Worm (Caenorhabditis elegans) whole organism, late embryonic: ENCODE data around the gene W09C2.7.

ENCODE experiments used
- C08G9.2 ChIP-seq: sonication (generic microtip); optimal IDR thresholded peaks from 2 replicates; lab custom pipeline; 2016; ENCODE audit warnings: mild to moderate bottlenecking, missing genetic modification characterization, moderate library complexity, missing compliant biosample characterization
- C38D4.7 ChIP-seq: fragments of 200-800 bp; sonication (Bioruptor generic); optimal IDR thresholded peaks from 2 replicates; lab custom pipeline; 2018; ENCODE audit warnings: mild to moderate bottlenecking, missing genetic modification characterization, moderate library complexity, missing compliant biosample characterization
- F13H6.1 ChIP-seq: sonication (generic microtip); optimal IDR thresholded peaks from 2 replicates; lab custom pipeline; 2016; ENCODE audit warnings: missing genetic modification characterization, missing compliant biosample characterization
- K02D7.2 ChIP-seq: sonication (generic microtip); optimal IDR thresholded peaks from 2 replicates; lab custom pipeline; 2017; ENCODE audit warnings: mild to moderate bottlenecking, missing genetic modification characterization, missing compliant biosample characterization
- T23F11.4 ChIP-seq: fragments of 200-800 bp; sonication (Bioruptor generic); optimal IDR thresholded peaks from 2 replicates; lab custom pipeline; 2018; ENCODE audit warnings: mild to moderate bottlenecking, missing genetic modification characterization, missing compliant biosample characterization
- ahr-1 ChIP-seq: sonication (generic microtip); optimal IDR thresholded peaks from 2 replicates; lab custom pipeline; 2016; ENCODE audit warnings: missing genetic modification characterization, missing compliant biosample characterization
- ama-1 ChIP-seq: fragments of 150-350 bp; optimal IDR thresholded peaks from 2 replicates; lab custom pipeline; 2014
- ceh-14 ChIP-seq: sonication (generic microtip); optimal IDR thresholded peaks from 2 replicates; lab custom pipeline; 2016; ENCODE audit warnings: missing genotype, missing genetic modification characterization, missing compliant biosample characterization
- ceh-18 ChIP-seq: sonication (generic microtip); optimal IDR thresholded peaks from 2 replicates; lab custom pipeline; 2016; ENCODE audit warnings: missing genetic modification characterization, missing compliant biosample characterization
- ceh-19 ChIP-seq: fragments of 200-800 bp; sonication (Bioruptor generic); optimal IDR thresholded peaks from 2 replicates; lab custom pipeline; 2018; ENCODE audit warnings: mild to moderate bottlenecking, missing genetic modification characterization, missing compliant biosample characterization
- ceh-22 ChIP-seq: sonication (generic microtip); optimal IDR thresholded peaks from 2 replicates; lab custom pipeline; 2017; ENCODE audit warnings: missing biosample characterization, missing genetic modification characterization
- ceh-24 ChIP-seq: sonication (generic microtip); optimal IDR thresholded peaks from 2 replicates; lab custom pipeline; 2016; ENCODE audit warnings: mild to moderate bottlenecking, missing genetic modification characterization, missing compliant biosample characterization
- ceh-30 ChIP-seq: fragments of 150-350 bp; optimal IDR thresholded peaks from 2 replicates; lab custom pipeline; 2014; ENCODE audit warnings: missing biosample characterization, missing genetic modification characterization
- dve-1 ChIP-seq: sonication (generic microtip); optimal IDR thresholded peaks from 2 replicates; lab custom pipeline; 2017; ENCODE audit warnings: antibody characterized with exemption, mild to moderate bottlenecking, missing genetic modification characterization, missing compliant biosample characterization
- ets-4 ChIP-seq: sonication (generic microtip); optimal IDR thresholded peaks from 2 replicates; lab custom pipeline; 2016; ENCODE audit warnings: missing genetic modification characterization, missing compliant biosample characterization
- fax-1 ChIP-seq: sonication (generic microtip); optimal IDR thresholded peaks from 2 replicates; lab custom pipeline; 2016; ENCODE audit warnings: missing genotype, missing genetic modification characterization, missing compliant biosample characterization
- fkh-6 ChIP-seq: sonication (generic microtip); optimal IDR thresholded peaks from 2 replicates; lab custom pipeline; 2016; ENCODE audit warnings: missing genetic modification characterization, missing compliant biosample characterization
- gmeb-2 ChIP-seq: sonication (generic microtip); optimal IDR thresholded peaks from 2 replicates; lab custom pipeline; 2016; ENCODE audit warnings: missing genetic modification characterization, inconsistent platforms, missing compliant biosample characterization
- hlh-13 ChIP-seq: fragments of 200-800 bp; sonication (Bioruptor generic); optimal IDR thresholded peaks from 2 replicates; lab custom pipeline; 2018; ENCODE audit warnings: mild to moderate bottlenecking, missing genetic modification characterization, missing compliant biosample characterization
- hlh-15 ChIP-seq: sonication (generic microtip); optimal IDR thresholded peaks from 2 replicates; lab custom pipeline; 2016; ENCODE audit warnings: missing genetic modification characterization, missing compliant biosample characterization
- hlh-30 ChIP-seq: sonication (generic microtip); optimal IDR thresholded peaks from 2 replicates; lab custom pipeline; 2017; ENCODE audit warnings: antibody characterized with exemption, missing genetic modification characterization, missing compliant biosample characterization; ENCODE audit not compliant: insufficient read depth
- hlh-6 ChIP-seq: sonication (generic microtip); optimal IDR thresholded peaks from 2 replicates; lab custom pipeline; 2016; ENCODE audit warnings: missing genotype, missing genetic modification characterization, missing compliant biosample characterization
- hlh-8 ChIP-seq: sonication (generic microtip); optimal IDR thresholded peaks from 2 replicates; lab custom pipeline; 2016; ENCODE audit warnings: missing genotype, missing genetic modification characterization, missing compliant biosample characterization
- lim-6 ChIP-seq: sonication (generic microtip); optimal IDR thresholded peaks from 2 replicates; lab custom pipeline; 2016; ENCODE audit warnings: missing genetic modification characterization, missing compliant biosample characterization
- lin-11 ChIP-seq: fragments of 200-800 bp; sonication (Bioruptor generic); optimal IDR thresholded peaks from 2 replicates; lab custom pipeline; 2018; ENCODE audit warnings: mild to moderate bottlenecking, missing genetic modification characterization, missing compliant biosample characterization
- madf-2 ChIP-seq: sonication (generic microtip); optimal IDR thresholded peaks from 2 replicates; lab custom pipeline; 2017; ENCODE audit warnings: missing genetic modification characterization, missing compliant biosample characterization
- mec-3 ChIP-seq: sonication (generic microtip); optimal IDR thresholded peaks from 2 replicates; lab custom pipeline; 2016; ENCODE audit warnings: borderline replicate concordance, missing genetic modification characterization, missing compliant biosample characterization
- nfya-1 ChIP-seq: sonication (generic microtip); optimal IDR thresholded peaks from 2 replicates; lab custom pipeline; 2017; ENCODE audit warnings: missing genetic modification characterization, mild to moderate bottlenecking, missing compliant biosample characterization, antibody characterized with exemption, moderate library complexity
- nhr-11 ChIP-seq: fragments of 150-350 bp; optimal IDR thresholded peaks from 2 replicates; lab custom pipeline; 2014; ENCODE audit warnings: missing biosample characterization, missing genetic modification characterization
- npax-4 ChIP-seq: sonication (generic microtip); optimal IDR thresholded peaks from 2 replicates; lab custom pipeline; 2016; ENCODE audit warnings: missing genetic modification characterization, missing compliant biosample characterization
- odd-2 ChIP-seq: sonication (generic microtip); optimal IDR thresholded peaks from 2 replicates; lab custom pipeline; 2017; ENCODE audit warnings: antibody characterized with exemption, mild to moderate bottlenecking, missing genetic modification characterization, missing compliant biosample characterization
- pat-9 ChIP-seq: fragments of 200-800 bp; sonication (Bioruptor generic); optimal IDR thresholded peaks from 2 replicates; lab custom pipeline; 2018; ENCODE audit warnings: mild to moderate bottlenecking, missing genetic modification characterization, moderate library complexity, missing compliant biosample characterization
- pax-1 ChIP-seq: fragments of 150-350 bp; optimal IDR thresholded peaks from 2 replicates; lab custom pipeline; 2014; ENCODE audit warnings: missing biosample characterization, missing genetic modification characterization
- pha-2 ChIP-seq: sonication (generic microtip); optimal IDR thresholded peaks from 2 replicates; lab custom pipeline; 2017; ENCODE audit warnings: mild to moderate bottlenecking, missing genetic modification characterization, missing compliant biosample characterization
- pros-1 ChIP-seq: fragments of 150-350 bp; optimal IDR thresholded peaks from 2 replicates; lab custom pipeline; 2014; ENCODE audit warnings: missing biosample characterization, missing genetic modification reagents, missing genetic modification characterization
- rnt-1 ChIP-seq: sonication (generic microtip); optimal IDR thresholded peaks from 2 replicates; lab custom pipeline; 2016; ENCODE audit warnings: missing genetic modification characterization, missing compliant biosample characterization
- sdc-2 ChIP-seq: sonication (generic microtip); optimal IDR thresholded peaks from 2 replicates; lab custom pipeline; 2016; ENCODE audit warnings: missing genotype, missing genetic modification characterization, missing compliant biosample characterization
- sox-4 ChIP-seq: sonication (generic microtip); optimal IDR thresholded peaks from 2 replicates; lab custom pipeline; 2017; ENCODE audit warnings: mild to moderate bottlenecking, missing genetic modification characterization, inconsistent platforms, missing compliant biosample characterization
- tbx-2 ChIP-seq: sonication (generic microtip); optimal IDR thresholded peaks from 2 replicates; lab custom pipeline; 2016; ENCODE audit warnings: missing genetic modification characterization, missing compliant biosample characterization
- tbx-7 ChIP-seq: sonication (generic microtip); optimal IDR thresholded peaks from 2 replicates; lab custom pipeline; 2016; ENCODE audit warnings: missing genotype, missing genetic modification characterization, missing compliant biosample characterization
- unc-42 ChIP-seq: sonication (generic microtip); optimal IDR thresholded peaks from 2 replicates; lab custom pipeline; 2016; ENCODE audit warnings: missing genotype, missing genetic modification characterization, missing compliant biosample characterization
- unc-55 ChIP-seq: sonication (generic microtip); optimal IDR thresholded peaks from 2 replicates; lab custom pipeline; 2017; ENCODE audit warnings: missing biosample characterization, missing genetic modification reagents, missing genetic modification characterization
- zip-5 ChIP-seq: sonication (generic microtip); optimal IDR thresholded peaks from 2 replicates; lab custom pipeline; 2016; ENCODE audit warnings: missing genetic modification characterization, missing compliant biosample characterization

W09C2.7 gene

ce11 chrIV:9632094-9632493, 9.9 kb upstream of the W09C2.7 start:
- TF ChIP-seq ceh-18 (tag; lab: Kevin White, UChicago) (no peak), pros-1 (tag; lab: Kevin White, UChicago) (no peak), sdc-2 (tag; lab: Kevin White, UChicago) (no peak), K02D7.2 (tag; lab: Kevin White, UChicago) (no peak), tbx-2 (tag; lab: Kevin White, UChicago) (no peak), sox-4 (tag; lab: Kevin White, UChicago) (no peak), ceh-24 (tag; lab: Kevin White, UChicago) (no peak), pat-9 (tag; lab: Kevin White, UChicago) (no peak), ceh-19 (GFP tag; lab: Kevin White, UChicago) (no peak), nfya-1 (tag; lab: Kevin White, UChicago) (no peak), madf-2 (tag; lab: Kevin White, UChicago) (no peak), lin-11 (tag; lab: Kevin White, UChicago) (no peak), hlh-13 (GFP tag; lab: Kevin White, UChicago) (no peak), lim-6 (tag; lab: Kevin White, UChicago) (no peak), unc-55 (GFP tag; lab: Kevin White, UChicago) (no peak), odd-2 (no peak), dve-1 (tag; lab: Kevin White, UChicago) (no peak), fax-1 (tag; lab: Kevin White, UChicago) (no peak)

DNA sequence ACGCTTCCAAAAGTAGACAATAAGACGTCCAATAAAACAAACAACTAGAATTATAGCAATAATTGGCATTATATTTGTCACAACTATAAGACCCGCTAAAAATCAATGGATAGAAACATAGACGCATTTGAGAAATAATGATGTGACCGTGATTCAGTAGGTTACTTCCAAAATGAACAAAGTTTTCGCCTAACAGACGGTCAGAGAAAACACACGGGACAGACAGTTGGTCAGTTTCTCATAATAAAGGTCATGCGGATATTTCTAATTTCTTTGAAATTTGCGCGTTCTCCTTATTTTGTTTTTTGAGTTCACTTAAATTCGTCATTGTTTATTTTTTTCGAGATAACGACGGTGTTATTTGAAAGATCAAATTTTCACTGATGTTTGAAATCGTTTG, 9.4 kb upstream of the W09C2.7 start:
- TF ChIP-seq pat-9 (tag; lab: Kevin White, UChicago), result no peak
- no peak for TF ChIP-seq F13H6.1 (tag; lab: Kevin White, UChicago)
- no peak for TF ChIP-seq tbx-7 (tag; lab: Kevin White, UChicago)
- TF ChIP-seq ahr-1, result no peak
- TF ChIP-seq rnt-1, result no peak
- no peak for TF ChIP-seq mec-3 (tag; lab: Kevin White, UChicago)
- no peak for TF ChIP-seq hlh-15 (tag; lab: Kevin White, UChicago)
- no peak for TF ChIP-seq nfya-1 (tag; lab: Kevin White, UChicago)
- no peak for TF ChIP-seq ceh-30 (tag; lab: Kevin White, UChicago)
- no peak for TF ChIP-seq pha-2

- TF ChIP-seq hlh-13 (GFP tag; lab: Kevin White, UChicago) (no peak), T23F11.4 (GFP tag; lab: Kevin White, UChicago) (no peak), fkh-6 (no peak), hlh-30 (tag; lab: Kevin White, UChicago) (no peak), zip-5 (tag; lab: Kevin White, UChicago) (no peak), nhr-11 (tag; lab: Kevin White, UChicago) (no peak), pat-9 (tag; lab: Kevin White, UChicago) (no peak), K02D7.2 (tag; lab: Kevin White, UChicago) (no peak), lim-6 (tag; lab: Kevin White, UChicago) (no peak), pax-1 (tag; lab: Kevin White, UChicago) (no peak), npax-4 (tag; lab: Kevin White, UChicago) (no peak), ets-4 (tag; lab: Kevin White, UChicago) (no peak), rnt-1 (no peak), ceh-22 (no peak), C08G9.2 (tag; lab: Kevin White, UChicago) (no peak)
Measured at ce11 chrIV:9627033-9627432, 4.9 kb upstream of the W09C2.7 start.

DNA sequence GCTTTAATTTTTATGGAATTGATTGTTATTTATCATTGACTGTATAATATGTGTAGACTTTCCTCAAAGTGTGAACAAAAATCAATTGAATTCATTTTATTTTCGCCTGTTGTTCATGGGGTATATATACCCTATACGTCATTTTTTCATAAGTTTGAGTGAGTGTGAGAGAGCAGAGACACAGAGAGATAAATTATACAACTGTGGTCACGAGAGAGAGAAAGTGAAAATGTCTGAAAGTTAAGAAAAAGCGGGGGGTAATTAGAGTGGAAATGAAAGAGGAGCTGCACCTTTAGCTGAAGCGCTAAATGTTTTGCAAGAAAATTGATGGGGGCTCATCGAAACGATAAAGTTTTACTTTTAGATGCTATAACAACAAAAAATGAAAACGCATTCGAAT, 3.7 kb upstream of the W09C2.7 start:
- no peak for TF ChIP-seq ceh-14 (tag; lab: Kevin White, UChicago)
- no peak for TF ChIP-seq fkh-6
- no peak for TF ChIP-seq unc-42 (tag; lab: Kevin White, UChicago)
- no peak for TF ChIP-seq fax-1 (tag; lab: Kevin White, UChicago)
- no peak for TF ChIP-seq ceh-22
- no peak for TF ChIP-seq gmeb-2
- no peak for TF ChIP-seq ama-1 (lab: Kevin White, UChicago)
- TF ChIP-seq rnt-1, result no peak
- TF ChIP-seq C38D4.7 (GFP tag; lab: Kevin White, UChicago), result no peak
- TF ChIP-seq lim-6 (tag; lab: Kevin White, UChicago), result no peak
- no peak for TF ChIP-seq hlh-15 (tag; lab: Kevin White, UChicago)
- TF ChIP-seq hlh-6 (tag; lab: Kevin White, UChicago), result no peak
- no peak for TF ChIP-seq hlh-8 (tag; lab: Kevin White, UChicago)
- TF ChIP-seq C08G9.2 (tag; lab: Kevin White, UChicago), result no peak
